Fruit fly (Drosophila melanogaster): ENCODE results near the gene msn.

msn gene

DNA sequence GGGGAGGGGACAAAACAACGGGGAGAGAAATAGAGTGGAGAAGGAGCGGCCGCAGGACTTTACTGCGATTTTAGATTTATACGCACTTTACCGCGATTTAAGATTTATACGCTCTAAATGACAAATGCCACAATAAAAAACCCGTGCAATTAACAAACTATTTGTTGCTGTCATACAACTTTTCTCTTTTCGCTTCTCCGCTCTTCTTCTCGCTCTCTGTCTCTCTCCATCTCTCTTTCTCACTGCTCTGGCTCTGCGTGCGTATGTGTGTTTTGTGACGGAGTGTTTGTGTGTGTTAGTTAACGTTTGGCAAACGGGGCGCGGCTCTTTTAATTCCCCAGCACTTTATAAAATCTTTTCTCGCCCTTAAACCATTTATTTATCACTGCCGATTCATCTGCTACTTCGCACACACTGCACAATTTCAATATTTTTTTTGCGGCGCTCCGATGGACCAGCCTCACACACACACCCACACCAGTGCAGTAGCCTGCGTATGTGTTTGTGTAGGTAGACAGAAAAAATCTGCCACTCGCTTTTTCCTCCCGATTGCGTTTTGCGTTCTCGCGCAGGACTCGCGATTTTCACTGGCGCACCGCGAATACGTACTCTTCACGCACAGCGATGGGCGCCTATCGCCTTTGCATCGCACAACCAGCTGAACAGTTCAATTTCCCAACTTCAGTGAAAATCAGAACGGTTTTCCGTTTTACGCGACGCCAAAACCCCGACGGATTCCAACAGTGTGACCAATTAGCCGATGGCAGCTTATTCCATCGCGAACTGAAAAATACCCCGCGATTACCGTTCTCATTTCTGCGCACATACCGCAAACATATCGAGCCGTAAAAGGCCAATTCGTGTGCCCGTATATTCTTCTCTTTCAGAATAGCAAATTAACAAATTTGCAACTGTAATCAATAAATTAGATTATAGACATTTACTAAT, at the start of gene msn:
Gene msn (minus strand): TSS at position 747 of the 948 bp plus-strand sequence.
- TF ChIP-seq psq (optimal IDR thresholded peaks at IDR 0.05), result no peak
- peak; percentile 7 for TF ChIP-seq CG8478 (optimal IDR thresholded peaks at IDR 0.05)

DNA sequence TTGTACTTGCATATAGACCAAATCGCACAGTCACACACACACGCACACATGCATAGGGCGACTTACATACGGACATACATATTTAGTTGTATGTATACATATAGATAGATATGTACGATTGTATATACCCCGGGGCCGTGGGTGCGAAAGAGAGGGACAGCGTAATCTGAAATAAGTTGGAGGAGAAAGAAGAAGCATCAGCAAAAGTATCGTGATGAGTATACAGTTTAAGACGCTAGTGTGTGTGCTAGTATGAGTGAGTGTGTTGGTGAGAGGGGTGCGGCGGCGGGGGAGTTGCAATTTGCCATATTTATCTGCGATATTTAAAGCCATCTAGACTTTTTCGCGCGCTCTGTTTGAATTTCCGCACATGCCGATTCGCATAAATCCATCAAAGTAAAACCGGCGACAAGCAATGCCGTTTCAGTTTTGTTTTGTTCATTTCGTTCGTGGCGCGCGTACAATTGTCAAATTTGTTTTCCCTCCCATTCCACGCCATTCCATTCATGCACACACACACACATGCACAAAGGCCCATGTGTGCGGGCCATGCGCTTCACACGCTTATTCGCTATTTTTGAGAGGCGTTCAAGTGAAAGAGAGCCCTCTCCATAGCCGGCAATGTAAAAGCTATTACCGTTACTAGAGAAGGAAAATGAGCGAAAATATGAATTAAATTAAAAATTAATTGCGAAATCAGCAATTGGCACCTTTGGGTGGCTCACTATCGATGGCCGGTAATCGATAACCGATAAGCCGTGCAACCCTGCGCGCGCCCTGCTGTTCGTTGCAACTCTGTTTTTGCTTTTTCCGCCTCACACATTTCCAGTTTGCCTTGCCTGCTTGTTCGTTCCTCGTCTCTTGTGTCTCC, 48.8 kb upstream of the msn start:
- peak; percentile 55 for TF ChIP-seq Dll (optimal IDR thresholded peaks at IDR 0.05)
- TF ChIP-seq CG8478 (optimal IDR thresholded peaks at IDR 0.05), result no peak

DNA sequence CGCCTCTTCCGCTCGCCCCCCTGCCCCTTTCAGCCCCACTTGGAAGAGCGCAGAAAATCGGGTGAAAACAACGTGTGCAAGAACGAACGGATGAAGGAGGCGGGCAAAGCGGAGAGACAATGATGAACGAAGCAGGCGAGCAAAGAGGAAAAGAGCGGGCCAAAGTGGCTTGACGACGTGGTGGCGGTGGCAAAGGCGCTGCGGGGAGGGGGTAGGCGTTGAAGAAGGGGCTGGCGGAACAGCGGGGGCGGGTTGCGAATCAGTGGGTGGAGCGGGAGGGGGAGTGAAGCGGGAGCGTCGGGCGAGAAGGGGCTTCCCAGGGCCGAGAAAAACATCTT, 46.4 kb upstream of the msn start:
- TF ChIP-seq CG8478 (optimal IDR thresholded peaks at IDR 0.05), result no peak
- peak; percentile 67 for TF ChIP-seq psq (optimal IDR thresholded peaks at IDR 0.05)
- peak; percentile 63 for TF ChIP-seq Dll (optimal IDR thresholded peaks at IDR 0.05)
- no peak for TF ChIP-seq EcR (GFP tag; optimal IDR thresholded peaks at IDR 0.05)
- no peak for TF ChIP-seq usp (GFP tag; optimal IDR thresholded peaks at IDR 0.05)
- TF ChIP-seq pan (optimal IDR thresholded peaks at IDR 0.05), result no peak

DNA sequence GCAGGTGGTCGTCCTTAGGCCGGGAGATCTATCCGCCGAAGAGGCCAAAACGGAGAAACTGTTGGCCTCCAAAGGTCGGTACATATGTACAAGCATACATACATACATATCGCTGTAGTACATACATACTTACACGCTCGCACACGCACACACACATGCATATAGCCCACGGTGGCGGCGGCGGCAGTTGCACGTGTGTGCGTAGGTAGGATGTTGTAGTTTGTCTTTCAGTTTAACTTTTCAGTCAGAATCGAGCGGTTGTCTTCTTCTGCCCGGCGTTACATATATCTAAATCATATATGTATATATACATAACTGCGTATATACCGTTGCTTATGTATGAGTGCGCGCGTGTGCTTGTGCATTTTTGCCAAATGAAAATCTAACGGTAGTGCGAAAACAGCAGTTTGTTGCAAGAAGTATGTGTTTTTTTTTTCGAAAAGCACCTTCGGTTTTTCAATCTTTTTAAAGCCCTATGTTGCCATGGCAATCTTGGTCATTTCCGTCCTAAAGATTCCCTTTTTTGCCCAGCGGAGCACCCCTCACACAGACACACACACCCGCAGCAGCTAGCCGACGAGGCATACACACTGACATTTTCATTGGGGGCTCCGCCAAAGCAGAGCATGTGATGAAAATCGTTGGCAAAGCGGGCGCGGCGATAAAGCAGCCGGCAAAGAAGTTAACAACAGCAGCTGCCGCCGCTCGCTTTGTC, 45.9 kb upstream of the msn start:
- TF ChIP-seq Dll (optimal IDR thresholded peaks at IDR 0.05) (no peak), usp (GFP tag; optimal IDR thresholded peaks at IDR 0.05) (no peak), psq (optimal IDR thresholded peaks at IDR 0.05) (no peak), EcR (GFP tag; optimal IDR thresholded peaks at IDR 0.05) (no peak), pan (optimal IDR thresholded peaks at IDR 0.05) (no peak), CG8478 (optimal IDR thresholded peaks at IDR 0.05) (no peak)

DNA sequence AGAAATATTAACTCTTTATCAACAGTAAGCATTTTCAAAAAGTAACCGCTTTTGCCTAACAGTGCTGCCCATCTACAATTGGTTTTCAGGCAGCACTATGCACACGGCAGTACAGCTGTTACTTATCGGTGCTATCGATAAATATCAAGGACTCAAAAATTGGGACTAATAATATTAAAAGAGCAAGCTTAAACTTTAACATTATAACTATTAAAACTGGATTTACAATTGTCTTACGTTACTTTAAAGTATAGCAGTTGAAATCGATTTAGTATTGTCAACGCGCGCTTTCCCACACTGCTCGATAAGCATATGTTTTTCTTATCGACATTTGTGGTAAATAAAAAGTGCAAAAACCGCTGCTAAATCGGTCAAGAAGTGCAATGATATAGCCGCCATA, 45.1 kb upstream of the msn start, which contains the start of the genes CG42245 and MEP-1:
Gene CG42245 (plus strand): TSS at position 310 of the 400 bp plus-strand sequence.
Gene MEP-1 (plus strand): TSS at position 310 of the 400 bp plus-strand sequence.
- TF ChIP-seq CG8478 (optimal IDR thresholded peaks at IDR 0.05) (no peak), usp (GFP tag; optimal IDR thresholded peaks at IDR 0.05) (no peak), Dll (optimal IDR thresholded peaks at IDR 0.05) (no peak), psq (optimal IDR thresholded peaks at IDR 0.05) (no peak), EcR (GFP tag; optimal IDR thresholded peaks at IDR 0.05) (no peak), pan (optimal IDR thresholded peaks at IDR 0.05) (no peak)

DNA sequence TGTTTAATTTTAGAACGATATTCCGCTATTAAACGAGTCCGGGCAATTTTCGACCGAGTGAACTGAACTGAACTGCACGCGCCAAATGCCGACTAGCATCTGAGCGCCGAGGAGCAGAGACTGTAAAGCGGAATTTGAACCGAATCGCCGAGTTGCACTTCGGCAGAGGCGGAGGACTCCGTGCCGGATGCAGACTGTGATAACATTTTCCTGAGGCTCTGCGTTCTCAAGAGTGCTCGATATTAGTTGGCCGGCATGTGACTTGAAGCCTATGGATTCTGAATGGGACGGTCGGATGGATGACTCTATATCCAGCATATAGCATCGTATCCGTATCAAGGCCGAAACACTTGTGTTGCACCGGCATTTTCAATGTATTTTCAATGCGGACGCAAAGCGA, 43.6 kb upstream of the msn start, which contains the start of gene Pxn:
Gene Pxn (minus strand): TSS at position 101 of the 400 bp plus-strand sequence.
- TF ChIP-seq usp (GFP tag; optimal IDR thresholded peaks at IDR 0.05) (no peak), CG8478 (optimal IDR thresholded peaks at IDR 0.05) (no peak), pan (optimal IDR thresholded peaks at IDR 0.05) (no peak), psq (optimal IDR thresholded peaks at IDR 0.05) (no peak), EcR (GFP tag; optimal IDR thresholded peaks at IDR 0.05) (no peak), Dll (optimal IDR thresholded peaks at IDR 0.05) (no peak)

DNA sequence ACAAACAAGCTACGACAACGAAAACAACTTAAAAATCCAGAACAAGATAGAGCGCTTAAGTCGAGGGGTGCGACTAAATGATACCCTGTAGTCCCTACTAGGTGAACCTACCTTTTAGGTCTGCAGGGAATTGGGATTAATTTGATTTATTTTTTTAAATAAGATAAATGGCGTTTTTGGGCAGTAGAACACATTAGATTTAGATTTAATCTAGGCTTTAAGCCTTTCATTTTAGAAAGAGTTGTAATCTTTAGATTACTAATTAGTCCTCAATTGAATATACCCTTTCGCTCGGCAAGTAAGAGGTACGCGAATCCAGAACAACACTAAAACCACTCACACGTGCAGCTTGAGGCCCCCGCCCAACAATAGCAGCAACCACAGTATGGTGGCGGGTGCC, 27.9 kb upstream of the msn start:
- TF ChIP-seq CG8478 (optimal IDR thresholded peaks at IDR 0.05) (no peak), usp (GFP tag; optimal IDR thresholded peaks at IDR 0.05) (no peak), EcR (GFP tag; optimal IDR thresholded peaks at IDR 0.05) (no peak), pan (optimal IDR thresholded peaks at IDR 0.05) (no peak), Dll (optimal IDR thresholded peaks at IDR 0.05) (no peak), psq (optimal IDR thresholded peaks at IDR 0.05) (no peak)

DNA sequence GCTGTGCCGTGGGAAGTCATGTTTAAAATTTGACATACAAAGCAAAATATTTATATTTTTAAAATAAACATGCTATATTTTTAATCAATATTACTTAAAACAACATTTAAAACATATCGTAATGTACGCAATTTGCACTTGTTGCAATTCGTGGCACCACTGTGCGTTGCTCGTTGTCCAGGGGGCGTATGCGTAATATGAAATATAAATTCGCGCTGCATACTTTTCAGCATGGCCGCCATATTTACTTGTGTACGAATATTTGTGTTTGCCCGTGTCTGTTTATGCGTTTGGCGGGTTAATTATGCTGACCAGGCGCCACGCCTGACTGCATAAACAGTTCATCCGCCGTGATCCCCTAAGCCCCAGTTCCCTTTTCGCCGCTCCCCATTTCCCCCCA, 22.5 kb upstream of the msn start:
- TF ChIP-seq EcR (GFP tag; optimal IDR thresholded peaks at IDR 0.05) (no peak), pan (optimal IDR thresholded peaks at IDR 0.05) (no peak), usp (GFP tag; optimal IDR thresholded peaks at IDR 0.05) (no peak), psq (optimal IDR thresholded peaks at IDR 0.05) (no peak)

DNA sequence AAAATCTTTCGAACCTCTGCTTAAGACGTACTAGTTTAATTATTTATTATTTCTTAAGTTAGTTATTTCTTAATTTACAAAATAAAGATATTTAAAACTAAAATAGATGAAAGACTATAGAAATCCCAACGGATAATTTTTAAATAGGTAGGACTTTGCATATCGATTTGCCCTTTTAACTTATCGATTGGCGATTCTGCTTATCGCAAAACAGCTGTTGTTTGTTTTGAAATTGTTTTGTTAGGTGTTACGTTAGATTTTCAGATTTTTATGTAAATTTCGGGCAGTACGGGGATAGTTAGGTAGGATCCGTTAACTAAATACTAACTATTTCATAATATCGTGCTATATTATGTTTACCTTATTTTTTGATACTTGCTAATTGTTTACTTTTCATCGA, 13.8 kb upstream of the msn start, which contains the start of gene CG16986:
Gene CG16986 (plus strand): TSS at position 188 of the 400 bp plus-strand sequence.
- TF ChIP-seq Dll (optimal IDR thresholded peaks at IDR 0.05), result no peak
- TF ChIP-seq EcR (GFP tag; optimal IDR thresholded peaks at IDR 0.05), result no peak
- TF ChIP-seq CG8478 (optimal IDR thresholded peaks at IDR 0.05), result no peak
- TF ChIP-seq pan (optimal IDR thresholded peaks at IDR 0.05), result no peak
- TF ChIP-seq usp (GFP tag; optimal IDR thresholded peaks at IDR 0.05), result no peak

DNA sequence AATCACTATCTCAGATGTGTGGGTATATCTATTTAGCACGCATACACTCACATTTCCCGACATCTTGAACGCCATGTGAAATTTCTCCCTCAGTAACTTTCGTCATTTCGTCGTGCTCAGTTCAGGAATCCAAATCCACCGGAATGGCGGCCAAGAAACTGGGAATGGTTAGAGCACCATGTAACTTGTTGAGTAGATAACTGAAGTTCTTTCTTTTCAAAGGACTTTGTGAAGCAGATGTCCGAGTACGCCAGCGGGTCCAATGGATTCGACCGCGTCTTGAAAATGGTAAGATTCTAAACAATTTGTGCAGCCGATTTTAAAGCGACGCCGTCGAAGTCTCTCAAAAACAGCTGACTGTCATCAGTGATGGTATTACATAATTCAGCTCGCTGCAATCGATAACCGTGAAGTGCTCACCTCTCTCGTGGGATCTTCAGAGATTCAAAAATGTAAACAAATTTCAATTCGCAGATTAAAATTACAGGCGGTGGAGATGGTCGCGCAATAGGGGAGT, 12.9 kb upstream of the msn start, which contains the start of the genes CG16985 and CG12182:
Gene CG16985 (plus strand): TSS at position 84 of the 517 bp plus-strand sequence.
Gene CG12182 (minus strand): TSS at position 366 of the 517 bp plus-strand sequence.
- TF ChIP-seq psq (optimal IDR thresholded peaks at IDR 0.05) (no peak), usp (GFP tag; optimal IDR thresholded peaks at IDR 0.05) (no peak), EcR (GFP tag; optimal IDR thresholded peaks at IDR 0.05) (no peak), Dll (optimal IDR thresholded peaks at IDR 0.05) (no peak), pan (optimal IDR thresholded peaks at IDR 0.05) (no peak), CG8478 (optimal IDR thresholded peaks at IDR 0.05) (no peak)

DNA sequence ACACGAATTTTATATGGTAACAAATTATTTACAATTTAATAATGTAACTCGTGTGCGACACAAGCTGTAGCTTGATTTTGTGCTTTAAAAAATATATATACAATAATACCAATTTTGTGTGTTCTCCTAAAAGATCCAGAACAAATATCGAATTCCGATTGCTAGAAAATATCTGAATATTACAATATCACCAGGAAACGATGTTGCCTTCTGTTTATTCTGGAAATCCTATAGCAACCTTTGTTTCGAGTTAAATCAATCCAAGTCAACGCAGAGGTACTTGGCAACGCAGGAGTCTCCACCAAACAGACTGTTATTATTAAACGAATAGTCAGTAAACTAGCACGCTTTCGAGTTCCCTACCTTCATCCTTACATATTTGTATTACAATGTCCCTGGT, 9.1 kb upstream of the msn start, which contains the start of gene CG16984:
Gene CG16984 (plus strand): TSS at position 301 of the 400 bp plus-strand sequence.
- TF ChIP-seq usp (GFP tag; optimal IDR thresholded peaks at IDR 0.05) (no peak), psq (optimal IDR thresholded peaks at IDR 0.05) (no peak), EcR (GFP tag; optimal IDR thresholded peaks at IDR 0.05) (no peak), pan (optimal IDR thresholded peaks at IDR 0.05) (no peak), CG8478 (optimal IDR thresholded peaks at IDR 0.05) (no peak), Dll (optimal IDR thresholded peaks at IDR 0.05) (no peak)

Data from whole organism.